Fruit fly (Drosophila melanogaster): Measurements from ENCODE around the gene CG31922.
A peak's percentile ranks its signal among the peaks of the same experiment; 100 is the strongest.

Gene CG31922

dm6 chr2L:1169867-1170415, at the start of gene CG31922, which contains the start of gene Plap:
CG31922 (plus strand) TSS chr2L:1170181.
Plap (minus strand) TSS chr2L:1170365.
- TF ChIP-seq CG17801 (GFP tag; optimal IDR thresholded peaks at IDR 0.05; ENCODE audit: partially characterized antibody) = peak; percentile 69

- TF ChIP-seq CG17801 (GFP tag; optimal IDR thresholded peaks at IDR 0.05; ENCODE audit: partially characterized antibody) = no peak
These were observed 49.6 kb upstream of the CG31922 start for dm6 chr2L:1120206-1120902.

dm6 chr2L:1121942-1122710, 47.9 kb upstream of the CG31922 start:
- TF ChIP-seq CG17801 (GFP tag; optimal IDR thresholded peaks at IDR 0.05; ENCODE audit: partially characterized antibody) = no peak

- no peak for TF ChIP-seq CG17801 (GFP tag; optimal IDR thresholded peaks at IDR 0.05; ENCODE audit: partially characterized antibody)
These were observed 47.3 kb upstream of the CG31922 start for dm6 chr2L:1122711-1122960.

- TF ChIP-seq CG17801 (GFP tag; optimal IDR thresholded peaks at IDR 0.05; ENCODE audit: partially characterized antibody) = peak; percentile 35
These were observed 46.7 kb upstream of the CG31922 start for dm6 chr2L:1123078-1123818.

dm6 chr2L:1124265-1124664, 45.7 kb upstream of the CG31922 start:
- TF ChIP-seq CG17801 (GFP tag; optimal IDR thresholded peaks at IDR 0.05; ENCODE audit: partially characterized antibody) = no peak

- no peak for TF ChIP-seq CG17801 (GFP tag; optimal IDR thresholded peaks at IDR 0.05; ENCODE audit: partially characterized antibody)
These were observed 44.5 kb upstream of the CG31922 start for dm6 chr2L:1125437-1125836.

- no peak for TF ChIP-seq CG17801 (GFP tag; optimal IDR thresholded peaks at IDR 0.05; ENCODE audit: partially characterized antibody)
These were observed 43.5 kb upstream of the CG31922 start for dm6 chr2L:1126527-1126926.

dm6 chr2L:1127434-1128089, 42.4 kb upstream of the CG31922 start:
- TF ChIP-seq CG17801 (GFP tag; optimal IDR thresholded peaks at IDR 0.05; ENCODE audit: partially characterized antibody) = no peak

- no peak for TF ChIP-seq CG17801 (GFP tag; optimal IDR thresholded peaks at IDR 0.05; ENCODE audit: partially characterized antibody)
These were observed 41.5 kb upstream of the CG31922 start for dm6 chr2L:1128344-1128931.

- peak; percentile 67 for TF ChIP-seq CG17801 (GFP tag; optimal IDR thresholded peaks at IDR 0.05; ENCODE audit: partially characterized antibody)
These were observed 40.8 kb upstream of the CG31922 start, which contains the start of the genes Pino and TBC1D23 for dm6 chr2L:1128932-1129887. Pino (minus strand) TSS chr2L:1128953. TBC1D23 (plus strand) TSS chr2L:1129316.

- TF ChIP-seq CG17801 (GFP tag; optimal IDR thresholded peaks at IDR 0.05; ENCODE audit: partially characterized antibody) = no peak
These were observed 35.8 kb upstream of the CG31922 start, which contains the start of the genes Iris and CG4577 for dm6 chr2L:1134011-1134743. Iris (minus strand) TSS chr2L:1134098. CG4577 (plus strand) TSS chr2L:1134693.

- TF ChIP-seq CG17801 (GFP tag; optimal IDR thresholded peaks at IDR 0.05; ENCODE audit: partially characterized antibody) = no peak
These were observed 34.5 kb upstream of the CG31922 start for dm6 chr2L:1135495-1135894.

All from ovary, adult (tissue).